Fruit fly (Drosophila melanogaster) whole organism, embryonic: Measurements from ENCODE around the gene Cog2.

Experiments used
- Asciz ChIP-seq: fragments of 200-800 bp; sonication (Bioruptor generic); optimal IDR thresholded peaks from 2 replicates; lab custom pipeline; 2017; ENCODE audit warnings: missing biosample characterization, mild to moderate bottlenecking, missing genetic modification characterization, missing genetic modification reagents
- Bdp1 ChIP-seq: fragments of 200-800 bp; sonication (Bioruptor generic); optimal IDR thresholded peaks from 3 replicates; lab custom pipeline; 2016; ENCODE audit warnings: missing biosample characterization, missing genetic modification characterization
- CG12155 ChIP-seq: fragments of 200-800 bp; sonication (Bioruptor generic); optimal IDR thresholded peaks from 3 replicates; lab custom pipeline; 2016; ENCODE audit warnings: missing biosample characterization, missing genetic modification characterization
- CG12299 ChIP-seq: fragments of 200-800 bp; sonication (Bioruptor generic); optimal IDR thresholded peaks from 2 replicates; lab custom pipeline; 2018; ENCODE audit warnings: missing biosample characterization, mild to moderate bottlenecking, missing genetic modification characterization
- CG12769 ChIP-seq: fragments of 200-800 bp; sonication (Bioruptor generic); optimal IDR thresholded peaks from 2 replicates; lab custom pipeline; 2019; ENCODE audit warnings: missing biosample characterization, mild to moderate bottlenecking, missing genetic modification characterization, moderate library complexity
- CG13775 ChIP-seq: fragments of 200-800 bp; sonication (Bioruptor generic); optimal IDR thresholded peaks from 3 replicates; lab custom pipeline; 2017; ENCODE audit warnings: missing biosample characterization, mild to moderate bottlenecking, missing genetic modification characterization
- CG14860 ChIP-seq: fragments of 200-800 bp; sonication (Bioruptor generic); IDR thresholded peaks from 3 replicates; pipeline ENCODE4 v1.3.6; 2022; ENCODE audit warnings: missing biosample characterization, missing genetic modification characterization; ENCODE audit not compliant: partially characterized antibody
- CG15479 ChIP-seq: fragments of 200-800 bp; sonication (Bioruptor generic); optimal IDR thresholded peaks from 3 replicates; lab custom pipeline; 2019; ENCODE audit warnings: missing biosample characterization, mild to moderate bottlenecking, missing genetic modification characterization, moderate library complexity
- CG15696 ChIP-seq: fragments of 200-800 bp; sonication (Bioruptor generic); optimal IDR thresholded peaks from 2 replicates; lab custom pipeline; 2019; ENCODE audit warnings: missing biosample characterization, mild to moderate bottlenecking, missing genetic modification characterization, moderate library complexity
- CG1602 ChIP-seq: fragments of 200-800 bp; sonication (Bioruptor generic); optimal IDR thresholded peaks from 3 replicates; lab custom pipeline; 2016; ENCODE audit warnings: missing biosample characterization, missing genetic modification characterization
- CG17328 ChIP-seq: fragments of 200-800 bp; sonication (Bioruptor generic); IDR thresholded peaks from 2 replicates; pipeline ENCODE4 v1.3.6; 2022; ENCODE audit warnings: missing biosample characterization, missing genetic modification characterization
- CG17385 ChIP-seq: fragments of 200-800 bp; sonication (Bioruptor generic); optimal IDR thresholded peaks from 3 replicates; lab custom pipeline; 2018; ENCODE audit warnings: missing biosample characterization, mild to moderate bottlenecking, missing genetic modification characterization
- CG17912 ChIP-seq: fragments of 200-800 bp; sonication (Bioruptor generic); optimal IDR thresholded peaks from 2 replicates; lab custom pipeline; 2018; ENCODE audit warnings: missing biosample characterization, mild to moderate bottlenecking, missing genetic modification characterization
- CG1792 ChIP-seq: fragments of 200-800 bp; sonication (Bioruptor generic); optimal IDR thresholded peaks from 2 replicates; lab custom pipeline; 2016; ENCODE audit warnings: missing biosample characterization, missing genetic modification characterization
- CG30403 ChIP-seq: fragments of 200-800 bp; sonication (Bioruptor generic); optimal IDR thresholded peaks from 3 replicates; lab custom pipeline; 2016; ENCODE audit warnings: missing biosample characterization, missing genetic modification characterization
- CG31365 ChIP-seq: fragments of 200-800 bp; sonication (Bioruptor generic); optimal IDR thresholded peaks from 2 replicates; lab custom pipeline; 2018; ENCODE audit warnings: missing biosample characterization, mild to moderate bottlenecking, missing genetic modification characterization
- CG31388 ChIP-seq: fragments of 200-800 bp; sonication (Bioruptor generic); optimal IDR thresholded peaks from 2 replicates; lab custom pipeline; 2016; ENCODE audit warnings: missing biosample characterization, missing genetic modification characterization
- CG32532 ChIP-seq: fragments of 200-800 bp; sonication (Bioruptor generic); IDR thresholded peaks from 2 replicates; pipeline ENCODE4 v1.3.6; 2022; ENCODE audit warnings: missing biosample characterization, missing genetic modification characterization
- CG3847 ChIP-seq: fragments of 200-800 bp; sonication (Bioruptor generic); IDR thresholded peaks from 2 replicates; pipeline ENCODE4 v1.3.6; 2022; ENCODE audit warnings: missing biosample characterization, missing genetic modification characterization
- CG5245 ChIP-seq: fragments of 200-800 bp; sonication (Bioruptor generic); optimal IDR thresholded peaks from 3 replicates; lab custom pipeline; 2016; ENCODE audit warnings: missing biosample characterization, missing genetic modification characterization
- CG7745 ChIP-seq: fragments of 200-800 bp; sonication (Bioruptor generic); optimal IDR thresholded peaks from 2 replicates; lab custom pipeline; 2018; ENCODE audit warnings: missing biosample characterization, mild to moderate bottlenecking, missing genetic modification characterization, moderate library complexity
- CG7786 ChIP-seq: fragments of 200-800 bp; sonication (Bioruptor generic); optimal IDR thresholded peaks from 2 replicates; lab custom pipeline; 2016; ENCODE audit warnings: missing biosample characterization, missing genetic modification characterization
- CG8290 ChIP-seq, 3 experiments: fragments of 200-800 bp; sonication (Bioruptor generic); optimal IDR thresholded peaks; 2 replicates each; lab custom pipeline; 2016 to 2019; ENCODE audit warnings: missing biosample characterization in 3 of 3, missing genetic modification characterization in 3 of 3, mild to moderate bottlenecking in 2 of 3, moderate library complexity in 1 of 3
- CG8359 ChIP-seq: fragments of 200-800 bp; sonication (Bioruptor generic); optimal IDR thresholded peaks from 2 replicates; lab custom pipeline; 2017; ENCODE audit warnings: missing biosample characterization, mild to moderate bottlenecking, missing genetic modification characterization, borderline replicate concordance
- CG8388 ChIP-seq: fragments of 200-800 bp; sonication (Bioruptor generic); optimal IDR thresholded peaks from 2 replicates; lab custom pipeline; 2019; ENCODE audit warnings: missing biosample characterization, mild to moderate bottlenecking, missing genetic modification characterization, moderate library complexity
- CG9876 ChIP-seq: fragments of 200-800 bp; sonication (Bioruptor generic); optimal IDR thresholded peaks from 2 replicates; lab custom pipeline; 2016; ENCODE audit warnings: missing biosample characterization, missing genetic modification characterization
- Deaf1 ChIP-seq: fragments of 200-800 bp; optimal IDR thresholded peaks from 3 replicates; lab custom pipeline; 2019; ENCODE audit warnings: missing biosample characterization, mild to moderate bottlenecking, missing genetic modification characterization, moderate library complexity
- Hand ChIP-seq: fragments of 200-800 bp; sonication (Bioruptor generic); optimal IDR thresholded peaks from 2 replicates; lab custom pipeline; 2017; ENCODE audit warnings: mild to moderate bottlenecking, missing biosample characterization, missing genetic modification reagents, missing genetic modification characterization
- HmgZ ChIP-seq: fragments of 200-800 bp; sonication (Bioruptor generic); optimal IDR thresholded peaks from 2 replicates; lab custom pipeline; 2018; ENCODE audit warnings: missing biosample characterization, mild to moderate bottlenecking, missing genetic modification characterization
- Hmr ChIP-seq: fragments of 200-800 bp; sonication (Bioruptor generic); optimal IDR thresholded peaks from 3 replicates; lab custom pipeline; 2017; ENCODE audit warnings: mild to moderate bottlenecking, missing biosample characterization, missing genetic modification reagents, missing genetic modification characterization
- Lim3 ChIP-seq: fragments of 200-800 bp; sonication (Bioruptor generic); IDR thresholded peaks from 2 replicates; pipeline ENCODE4 v1.3.6; 2022; ENCODE audit warnings: missing biosample characterization, missing genetic modification characterization
- Mad ChIP-seq: fragments of 200-800 bp; sonication (Bioruptor generic); optimal IDR thresholded peaks from 2 replicates; lab custom pipeline; 2016; ENCODE audit warnings: missing biosample characterization, missing genetic modification characterization
- NC2α ChIP-seq: fragments of 200-800 bp; sonication (Bioruptor generic); optimal IDR thresholded peaks from 2 replicates; lab custom pipeline; 2016; ENCODE audit warnings: missing biosample characterization, missing genetic modification characterization
- Nf-YB ChIP-seq: fragments of 200-800 bp; sonication (Bioruptor generic); optimal IDR thresholded peaks from 3 replicates; lab custom pipeline; 2019; ENCODE audit warnings: missing biosample characterization, mild to moderate bottlenecking, missing genetic modification characterization, moderate library complexity
- btn ChIP-seq: fragments of 200-800 bp; sonication (Bioruptor generic); optimal IDR thresholded peaks from 2 replicates; lab custom pipeline; 2016; ENCODE audit warnings: missing biosample characterization, missing genetic modification characterization
- cad ChIP-seq: fragments of >200 bp; optimal IDR thresholded peaks from 2 replicates; lab custom pipeline; 2017; ENCODE audit warnings: missing biosample characterization, missing genetic modification characterization
- cas ChIP-seq: fragments of 200-800 bp; sonication (Bioruptor generic); IDR thresholded peaks from 2 replicates; pipeline ENCODE4 v1.3.6; 2022; ENCODE audit warnings: missing biosample characterization, missing genetic modification characterization
- caup ChIP-seq: fragments of 200-800 bp; sonication (Bioruptor generic); optimal IDR thresholded peaks from 3 replicates; lab custom pipeline; 2017; ENCODE audit warnings: missing biosample characterization, mild to moderate bottlenecking, missing genetic modification characterization, moderate library complexity; ENCODE audit not compliant: severe bottlenecking
- chn ChIP-seq: fragments of 200-800 bp; sonication (Bioruptor generic); optimal IDR thresholded peaks from 2 replicates; lab custom pipeline; 2016; ENCODE audit warnings: missing biosample characterization, missing genetic modification characterization
- crol ChIP-seq: fragments of 200-800 bp; sonication (Bioruptor generic); IDR thresholded peaks from 2 replicates; pipeline ENCODE4 v1.3.6; 2022; ENCODE audit warnings: missing biosample characterization, missing genetic modification characterization
- dm ChIP-seq: fragments of 200-800 bp; sonication (Bioruptor generic); optimal IDR thresholded peaks from 3 replicates; lab custom pipeline; 2016; ENCODE audit warnings: missing biosample characterization, missing genetic modification characterization
- fd102C ChIP-seq: fragments of 200-800 bp; sonication (Bioruptor generic); optimal IDR thresholded peaks from 2 replicates; lab custom pipeline; 2018; ENCODE audit warnings: missing biosample characterization, mild to moderate bottlenecking, missing genetic modification characterization, moderate library complexity
- gsb ChIP-seq: fragments of 200-800 bp; sonication (Bioruptor generic); IDR thresholded peaks from 2 replicates; pipeline ENCODE4 v1.3.6; 2022; ENCODE audit warnings: missing biosample characterization, missing genetic modification characterization
- h ChIP-seq: fragments of >200 bp; optimal IDR thresholded peaks from 2 replicates; lab custom pipeline; 2017
- hbn ChIP-seq: fragments of 200-800 bp; sonication (Bioruptor generic); IDR thresholded peaks from 2 replicates; pipeline ENCODE4 v1.3.6; 2022; ENCODE audit warnings: missing biosample characterization, missing genetic modification characterization; ENCODE audit not compliant: partially characterized antibody
- klu ChIP-seq: fragments of 200-800 bp; sonication (Bioruptor generic); IDR thresholded peaks from 2 replicates; pipeline ENCODE4 v1.3.6; 2022; ENCODE audit warnings: missing biosample characterization, missing genetic modification characterization
- prd ChIP-seq, 3 experiments: fragments of >200 bp in 2 of 3; fragments of 200-800 bp in 1 of 3; sonication (Bioruptor generic) in 1 of 3; optimal IDR thresholded peaks in 2 of 3; IDR thresholded peaks in 1 of 3; 2 replicates in 2 of 3; 3 replicates in 1 of 3; pipeline versions ENCODE4 v1.3.6 to Lab custom; 2017 to 2022; ENCODE audit warnings: missing biosample characterization in 1 of 3, missing genetic modification characterization in 1 of 3
- psq ChIP-seq: fragments of 200-800 bp; sonication (Bioruptor generic); optimal IDR thresholded peaks from 2 replicates; lab custom pipeline; 2017; ENCODE audit warnings: missing biosample characterization, missing genetic modification characterization
- row ChIP-seq: fragments of 200-800 bp; sonication (Bioruptor generic); IDR thresholded peaks from 3 replicates; pipeline ENCODE4 v1.3.6; 2022; ENCODE audit warnings: missing biosample characterization, missing genetic modification characterization
- sna ChIP-seq: fragments of 200-800 bp; sonication (Bioruptor generic); IDR thresholded peaks from 2 replicates; pipeline ENCODE4 v1.3.6; 2022; ENCODE audit warnings: missing biosample characterization, missing genetic modification characterization; ENCODE audit not compliant: partially characterized antibody
- sob ChIP-seq: fragments of 200-800 bp; sonication (Bioruptor generic); IDR thresholded peaks from 2 replicates; pipeline ENCODE4 v1.3.6; 2022; ENCODE audit warnings: missing biosample characterization, missing genetic modification characterization

Gene Cog2

DNA sequence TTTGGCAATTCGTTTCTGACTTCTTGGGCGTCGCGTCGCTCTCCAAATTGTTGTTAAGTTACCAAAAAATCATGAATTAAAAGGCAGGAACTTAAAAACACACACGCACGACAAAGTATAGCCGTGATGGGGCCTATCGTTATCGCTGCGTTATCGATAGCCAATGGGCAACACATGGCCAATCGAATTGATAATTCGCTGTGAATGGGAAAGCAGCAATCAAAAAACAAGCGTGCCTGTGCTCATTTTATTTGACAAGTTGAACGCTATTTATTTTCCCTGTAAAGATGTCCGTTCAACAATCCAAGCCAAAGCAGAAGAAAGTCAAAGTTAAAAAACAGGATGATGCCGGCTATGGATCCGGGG is 15.5 kb downstream of the Cog2 start, which contains the start of the genes Surf4 and CG31301 (continued):
- TF ChIP-seq CG17328 (GFP tag; lab: Robert Waterston, UW) (no peak), sna (GFP tag; lab: Robert Waterston, UW) (peak; percentile 40; the same call in 1 of the 2 replicates), CG9876 (GFP tag; lab: Kevin White, UChicago) (no peak), Lim3 (no peak), cad (GFP tag; lab: Kevin White, UChicago) (no peak), CG3847 (GFP tag; lab: Robert Waterston, UW) (no peak), CG8290 (GFP tag; optimal IDR thresholded peaks at IDR 0.05; lab: Kevin White, UChicago) (no peak), CG8290 (tag; optimal IDR thresholded peaks at IDR 0.05; lab: Kevin White, UChicago) (peak in 1 of 2 experiments; percentile 56), crol (no peak), Mad (no peak), CG12769 (tag; lab: Kevin White, UChicago) (no peak), CG32532 (GFP tag; lab: Robert Waterston, UW) (no peak), Deaf1 (tag; lab: Kevin White, UChicago) (no peak), CG12155 (GFP tag; lab: Kevin White, UChicago) (peak; percentile 13), row (no peak), caup (GFP tag; lab: Kevin White, UChicago) (no peak), cas (GFP tag; lab: Robert Waterston, UW) (no peak), h (lab: Kevin White, UChicago) (no peak), CG5245 (GFP tag; lab: Kevin White, UChicago) (no peak), CG15479 (no peak), btn (GFP tag; lab: Kevin White, UChicago) (no peak), CG14860 (GFP tag; lab: Robert Waterston, UW) (peak; percentile 68; the same call in 2 of the 3 replicates), Bdp1 (GFP tag; lab: Kevin White, UChicago) (no peak), Hand (GFP tag; lab: Kevin White, UChicago) (no peak), CG15696 (tag; lab: Kevin White, UChicago) (no peak), CG12299 (tag; lab: Kevin White, UChicago) (no peak), NC2α (no peak), CG7745 (tag; lab: Kevin White, UChicago) (no peak), gsb (GFP tag; lab: Robert Waterston, UW) (no peak), CG31365 (tag; lab: Kevin White, UChicago) (no peak), dm (peak; percentile 91), sob (GFP tag; lab: Robert Waterston, UW) (no peak), prd (optimal IDR thresholded peaks at IDR 0.05; lab: Kevin White, UChicago) (no peak), prd (GFP tag; IDR thresholded peaks at IDR 0.05; lab: Robert Waterston, UW) (no peak), CG8359 (GFP tag; lab: Kevin White, UChicago) (no peak), CG17385 (GFP tag; lab: Kevin White, UChicago) (peak; percentile 34), CG17912 (GFP tag; lab: Kevin White, UChicago) (no peak), CG7786 (GFP tag; lab: Kevin White, UChicago) (no peak), chn (GFP tag; lab: Kevin White, UChicago) (no peak), CG1602 (GFP tag; lab: Kevin White, UChicago) (no peak), CG1792 (GFP tag; lab: Kevin White, UChicago) (no peak), psq (GFP tag; lab: Kevin White, UChicago) (no peak), HmgZ (tag; lab: Kevin White, UChicago) (peak; percentile 2), fd102C (GFP tag; lab: Kevin White, UChicago) (no peak), CG30403 (no peak), CG13775 (GFP tag; lab: Kevin White, UChicago) (no peak), Nf-YB (GFP tag; lab: Kevin White, UChicago) (no peak), Asciz (GFP tag; lab: Kevin White, UChicago) (no peak), CG31388 (GFP tag; lab: Kevin White, UChicago) (no peak), Hmr (no peak), hbn (GFP tag; lab: Robert Waterston, UW) (no peak; the same call in 1 of the 2 replicates), klu (GFP tag; lab: Robert Waterston, UW) (no peak), CG8388 (GFP tag; lab: Kevin White, UChicago) (no peak)
